Worm (Caenorhabditis elegans) whole organism, midembryonic: ENCODE results near the gene Y57E12B.11.

Experiments used
- T22C8.4 ChIP-seq: fragments of 200-800 bp; sonication (Bioruptor generic); IDR thresholded peaks from 2 replicates; pipeline ENCODE4 v1.3.6; 2022; ENCODE audit warnings: missing genetic modification characterization, missing compliant biosample characterization
- cog-1 ChIP-seq: sonication (generic microtip); optimal IDR thresholded peaks from 2 replicates; lab custom pipeline; 2016; ENCODE audit warnings: missing genetic modification characterization, missing compliant biosample characterization
- flt-1 ChIP-seq: fragments of 200-800 bp; sonication (Bioruptor generic); IDR thresholded peaks from 2 replicates; pipeline ENCODE4 v1.3.6; 2022; ENCODE audit warnings: missing genetic modification characterization, missing compliant biosample characterization
- klf-2 ChIP-seq: fragments of 200-800 bp; sonication (Bioruptor generic); conservative IDR thresholded peaks from 2 replicates; pipeline ENCODE4 v1.3.6; 2022; ENCODE audit warnings: missing genetic modification reagents, missing genetic modification characterization, missing compliant biosample characterization
- med-1 ChIP-seq: sonication (generic microtip); optimal IDR thresholded peaks from 2 replicates; lab custom pipeline; 2017; ENCODE audit warnings: missing genetic modification characterization, mild to moderate bottlenecking, missing compliant biosample characterization, antibody characterized with exemption, missing genetic modification reagents; ENCODE audit not compliant: insufficient read depth
- ref-1 ChIP-seq: fragments of 200-800 bp; sonication (Bioruptor generic); conservative IDR thresholded peaks from 2 replicates; pipeline ENCODE4 v1.3.6; 2022; ENCODE audit warnings: missing genetic modification reagents, missing genetic modification characterization, missing compliant biosample characterization
- tab-1 ChIP-seq: fragments of 200-800 bp; sonication (Bioruptor generic); IDR thresholded peaks from 2 replicates; pipeline ENCODE4 v1.3.6; 2022; ENCODE audit warnings: missing genetic modification characterization, missing compliant biosample characterization
- ztf-23 ChIP-seq: fragments of 200-800 bp; sonication (Bioruptor generic); IDR thresholded peaks from 2 replicates; pipeline ENCODE4 v1.3.6; 2022; ENCODE audit warnings: missing genetic modification reagents, missing genetic modification characterization, missing compliant biosample characterization
- ztf-29 ChIP-seq: fragments of 200-800 bp; sonication (Bioruptor generic); IDR thresholded peaks from 2 replicates; pipeline ENCODE4 v1.3.6; 2022; ENCODE audit warnings: missing genetic modification reagents, missing genetic modification characterization, missing compliant biosample characterization

DNA sequence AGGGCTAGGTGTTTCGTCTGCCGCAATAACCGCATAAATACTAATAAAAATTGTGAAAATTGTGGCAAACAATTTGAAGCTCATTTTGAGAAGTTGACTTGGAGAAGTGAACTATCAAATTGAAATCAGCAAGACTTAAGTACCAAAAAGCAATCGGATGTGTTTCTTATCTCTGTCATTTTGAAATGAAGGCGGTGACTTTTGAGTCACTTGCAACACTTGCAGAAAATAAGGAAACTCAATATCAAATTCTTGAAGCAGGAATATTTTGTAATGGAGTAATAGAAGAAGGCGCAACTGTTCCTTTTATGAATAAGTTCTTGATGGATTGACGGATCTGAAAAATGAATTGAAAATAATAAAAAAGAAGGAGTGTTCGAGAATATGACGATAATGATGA lies 1.6 kb upstream of the Y57E12B.11 start, which contains the start of gene T07H8.11:
- TF ChIP-seq ref-1 (no peak), T22C8.4 (GFP tag; lab: Robert Waterston, UW) (no peak), tab-1 (GFP tag; lab: Robert Waterston, UW) (no peak), flt-1 (GFP tag; lab: Robert Waterston, UW) (no peak), klf-2 (GFP tag; lab: Robert Waterston, UW) (no peak), med-1 (GFP tag; lab: Kevin White, UChicago) (no peak), ztf-23 (GFP tag; lab: Robert Waterston, UW) (no peak), cog-1 (tag; lab: Kevin White, UChicago) (no peak), ztf-29 (GFP tag; lab: Robert Waterston, UW) (no peak)
